Worm (Caenorhabditis elegans) whole organism, L4 larva: ENCODE measurements around the gene thn-1.
A peak's percentile ranks its signal among the peaks of the same experiment; 100 is the strongest.

ENCODE experiments used
- F10B5.3 ChIP-seq: sonication (generic microtip); optimal IDR thresholded peaks from 2 replicates; lab custom pipeline; 2016; ENCODE audit warnings: mild to moderate bottlenecking, missing genetic modification characterization, missing compliant biosample characterization
- F49E8.2 ChIP-seq: sonication (generic microtip); optimal IDR thresholded peaks from 2 replicates; lab custom pipeline; 2016; ENCODE audit warnings: missing compliant biosample characterization, mild to moderate bottlenecking, missing genetic modification characterization, borderline replicate concordance
- T26A8.4 ChIP-seq: fragments of 200-800 bp; sonication (Bioruptor generic); IDR thresholded peaks from 2 replicates; pipeline ENCODE4 v1.3.6; 2022; ENCODE audit warnings: missing genetic modification characterization, missing compliant biosample characterization
- Y48G9A.11 ChIP-seq: fragments of 200-800 bp; sonication (Bioruptor generic); IDR thresholded peaks from 2 replicates; pipeline ENCODE4 v1.3.6; 2022; ENCODE audit warnings: missing genetic modification reagents, missing genetic modification characterization, missing compliant biosample characterization
- Y5F2A.4 ChIP-seq: fragments of 200-800 bp; sonication (Bioruptor generic); optimal IDR thresholded peaks from 2 replicates; lab custom pipeline; 2018; ENCODE audit warnings: mild to moderate bottlenecking, missing genetic modification characterization, missing compliant biosample characterization
- ZK337.2 ChIP-seq: fragments of 200-800 bp; sonication (Bioruptor generic); IDR thresholded peaks from 2 replicates; pipeline ENCODE4 v1.3.6; 2022; ENCODE audit warnings: missing genetic modification reagents, missing genetic modification characterization, missing compliant biosample characterization
- ZK546.5 ChIP-seq, 2 experiments: sonication (generic microtip); optimal IDR thresholded peaks; 2 replicates each; lab custom pipeline; 2017; ENCODE audit warnings: missing biosample characterization in 2 of 2, missing genetic modification characterization in 2 of 2
- aha-1 ChIP-seq: fragments of 150-350 bp; peaks from one replicate; lab custom pipeline; 2014; ENCODE audit warnings: missing biosample characterization, missing genetic modification characterization
- aly-2 ChIP-seq: sonication (generic microtip); optimal IDR thresholded peaks from 2 replicates; lab custom pipeline; 2018; ENCODE audit warnings: missing biosample characterization, missing genetic modification characterization
- ama-1 ChIP-seq: fragments of 150-350 bp; optimal IDR thresholded peaks from 2 replicates; lab custom pipeline; 2014; ENCODE audit warnings: inconsistent platforms, mixed read lengths
- ceh-82 ChIP-seq: sonication (generic microtip); optimal IDR thresholded peaks from 2 replicates; lab custom pipeline; 2017; ENCODE audit warnings: missing biosample characterization, missing genetic modification characterization
- ces-1 ChIP-seq: fragments of 150-350 bp; sonication (generic microtip); optimal IDR thresholded peaks from 4 replicates; lab custom pipeline; 2014; ENCODE audit warnings: missing biosample characterization, missing genetic modification reagents, missing genetic modification characterization
- cey-2 ChIP-seq: sonication (generic microtip); optimal IDR thresholded peaks from 3 replicates; lab custom pipeline; 2017; ENCODE audit warnings: missing genetic modification characterization, mild to moderate bottlenecking, missing compliant biosample characterization, antibody characterized with exemption, borderline replicate concordance; ENCODE audit not compliant: insufficient read depth
- ctbp-1 ChIP-seq: fragments of 200-800 bp; sonication (Bioruptor generic); IDR thresholded peaks from 2 replicates; pipeline ENCODE4 v1.3.6; 2022; ENCODE audit warnings: missing genetic modification reagents, missing genetic modification characterization, missing compliant biosample characterization
- daf-12 ChIP-seq: fragments of 150-350 bp; optimal IDR thresholded peaks from 2 replicates; lab custom pipeline; 2014; ENCODE audit warnings: missing biosample characterization, missing genetic modification reagents, missing genetic modification characterization
- dpl-1 ChIP-seq: fragments of 150-350 bp; optimal IDR thresholded peaks from 2 replicates; lab custom pipeline; 2014; ENCODE audit warnings: missing biosample characterization, missing genetic modification reagents, missing genetic modification characterization
- duxl-1 ChIP-seq: sonication (generic microtip); optimal IDR thresholded peaks from 2 replicates; lab custom pipeline; 2016; ENCODE audit warnings: mild to moderate bottlenecking, missing genetic modification characterization, moderate library complexity, missing compliant biosample characterization; ENCODE audit not compliant: poor library complexity
- dve-1 ChIP-seq: sonication (generic microtip); optimal IDR thresholded peaks from 2 replicates; lab custom pipeline; 2017; ENCODE audit warnings: antibody characterized with exemption, mild to moderate bottlenecking, missing genetic modification characterization, missing compliant biosample characterization; ENCODE audit not compliant: insufficient read depth
- egl-27 ChIP-seq: sonication (generic microtip); optimal IDR thresholded peaks from 3 replicates; lab custom pipeline; 2017; ENCODE audit warnings: missing biosample characterization, missing genetic modification reagents, missing genetic modification characterization
- fkh-10 ChIP-seq: fragments of 150-350 bp; optimal IDR thresholded peaks from 2 replicates; lab custom pipeline; 2014; ENCODE audit warnings: missing biosample characterization, missing genetic modification reagents, missing genetic modification characterization
- fos-1 ChIP-seq: fragments of 150-350 bp; optimal IDR thresholded peaks from 2 replicates; lab custom pipeline; 2014; ENCODE audit warnings: missing biosample characterization, missing genetic modification characterization
- hif-1 ChIP-seq, 2 experiments: sonication (generic microtip); optimal IDR thresholded peaks; 2 replicates each; lab custom pipeline; 2016 to 2017; ENCODE audit warnings: missing compliant biosample characterization in 2 of 2, missing genetic modification characterization in 2 of 2, missing genetic modification reagents in 2 of 2, missing genotype in 2 of 2, mild to moderate bottlenecking in 1 of 2
- hlh-11 ChIP-seq: fragments of 200-800 bp; sonication (Bioruptor generic); optimal IDR thresholded peaks from 2 replicates; lab custom pipeline; 2018; ENCODE audit warnings: mild to moderate bottlenecking, missing genetic modification characterization, missing compliant biosample characterization
- hlh-30 ChIP-seq: sonication (generic microtip); optimal IDR thresholded peaks from 2 replicates; lab custom pipeline; 2017; ENCODE audit warnings: antibody characterized with exemption, mild to moderate bottlenecking, missing genetic modification characterization, missing compliant biosample characterization; ENCODE audit not compliant: insufficient read depth
- hmg-1.1 ChIP-seq: fragments of 200-800 bp; sonication (Bioruptor generic); IDR thresholded peaks from 2 replicates; pipeline ENCODE4 v1.3.6; 2022; ENCODE audit warnings: missing genetic modification reagents, missing genetic modification characterization, missing compliant biosample characterization
- jun-1 ChIP-seq: fragments of 150-350 bp; optimal IDR thresholded peaks from 2 replicates; lab custom pipeline; 2014; ENCODE audit warnings: missing biosample characterization, missing genetic modification reagents, missing genetic modification characterization
- lin-1 ChIP-seq: fragments of 200-800 bp; sonication (Bioruptor generic); IDR thresholded peaks from 2 replicates; pipeline ENCODE4 v1.3.6; 2022; ENCODE audit warnings: missing genetic modification reagents, missing genetic modification characterization, missing compliant biosample characterization
- lin-13 ChIP-seq: fragments of 150-350 bp; optimal IDR thresholded peaks from 2 replicates; lab custom pipeline; 2014; ENCODE audit warnings: missing biosample characterization, missing genetic modification reagents, missing genetic modification characterization
- lin-15B ChIP-seq: fragments of 150-350 bp; sonication (generic microtip); optimal IDR thresholded peaks from 3 replicates; lab custom pipeline; 2014; ENCODE audit warnings: missing biosample characterization, missing genetic modification characterization
- lin-29 ChIP-seq: fragments of 200-800 bp; sonication (Bioruptor generic); IDR thresholded peaks from 2 replicates; pipeline ENCODE4 v1.3.6; 2022; ENCODE audit warnings: missing genetic modification reagents, missing genetic modification characterization, missing compliant biosample characterization
- lsy-2 ChIP-seq, 2 experiments: fragments of 150-350 bp in 1 of 2; sonication (generic microtip) in 1 of 2; optimal IDR thresholded peaks; 2 replicates each; lab custom pipeline; 2014 to 2017; ENCODE audit warnings: missing biosample characterization in 2 of 2, missing genetic modification characterization in 2 of 2
- madf-9 ChIP-seq: fragments of 200-800 bp; sonication (Bioruptor generic); conservative IDR thresholded peaks from 2 replicates; pipeline ENCODE4 v1.3.6; 2022; ENCODE audit warnings: missing genetic modification reagents, missing genetic modification characterization, missing compliant biosample characterization
- mdl-1 ChIP-seq, 2 experiments: fragments of 150-350 bp in 1 of 2; sonication (generic microtip) in 1 of 2; optimal IDR thresholded peaks; 2 replicates each; lab custom pipeline; 2014 to 2017; ENCODE audit warnings: missing biosample characterization in 2 of 2, missing genetic modification characterization in 2 of 2
- mep-1 ChIP-seq: fragments of 150-350 bp; sonication (generic microtip); optimal IDR thresholded peaks from 3 replicates; lab custom pipeline; 2014; ENCODE audit warnings: missing biosample characterization, missing genetic modification characterization
- mes-2 ChIP-seq: sonication (generic microtip); optimal IDR thresholded peaks from 2 replicates; lab custom pipeline; 2016; ENCODE audit warnings: missing genotype, mild to moderate bottlenecking, missing genetic modification characterization, missing compliant biosample characterization; ENCODE audit not compliant: poor library complexity, severe bottlenecking
- nhr-237 ChIP-seq: sonication (generic microtip); optimal IDR thresholded peaks from 2 replicates; lab custom pipeline; 2017; ENCODE audit warnings: missing biosample characterization, missing genetic modification characterization
- nhr-28 ChIP-seq: fragments of 150-350 bp; optimal IDR thresholded peaks from 2 replicates; lab custom pipeline; 2014; ENCODE audit warnings: missing biosample characterization, missing genetic modification characterization
- nhr-42 ChIP-seq: fragments of 200-800 bp; sonication (Bioruptor generic); IDR thresholded peaks from 2 replicates; pipeline ENCODE4 v1.3.6; 2022; ENCODE audit warnings: missing genetic modification characterization, missing compliant biosample characterization
- nhr-48 ChIP-seq: sonication (generic microtip); optimal IDR thresholded peaks from 2 replicates; lab custom pipeline; 2016; ENCODE audit warnings: mild to moderate bottlenecking, missing genetic modification characterization, missing compliant biosample characterization
- nhr-6 ChIP-seq: fragments of 150-350 bp; optimal IDR thresholded peaks from 2 replicates; lab custom pipeline; 2014; ENCODE audit warnings: missing biosample characterization, missing genetic modification characterization
- nhr-76 ChIP-seq: fragments of 150-350 bp; optimal IDR thresholded peaks from 2 replicates; lab custom pipeline; 2014; ENCODE audit warnings: missing biosample characterization, missing genetic modification characterization
- php-3 ChIP-seq: fragments of 200-800 bp; sonication (Bioruptor generic); IDR thresholded peaks from 2 replicates; pipeline ENCODE4 v1.3.6; 2022; ENCODE audit warnings: missing genetic modification reagents, missing genetic modification characterization, missing compliant biosample characterization
- rbr-2 ChIP-seq: sonication (generic microtip); optimal IDR thresholded peaks from 2 replicates; lab custom pipeline; 2016; ENCODE audit warnings: missing genotype, missing genetic modification characterization, missing compliant biosample characterization
- saeg-2 ChIP-seq: fragments of 200-800 bp; sonication (Bioruptor generic); IDR thresholded peaks from 2 replicates; pipeline ENCODE4 v1.3.6; 2022; ENCODE audit warnings: missing genetic modification reagents, missing genetic modification characterization, missing compliant biosample characterization
- snpc-1.2 ChIP-seq: fragments of 200-800 bp; sonication (Bioruptor generic); IDR thresholded peaks from 2 replicates; pipeline ENCODE4 v1.3.6; 2022; ENCODE audit warnings: missing genetic modification reagents, missing genetic modification characterization, missing compliant biosample characterization
- spr-1 ChIP-seq: sonication (generic microtip); optimal IDR thresholded peaks from 2 replicates; lab custom pipeline; 2016; ENCODE audit warnings: mild to moderate bottlenecking, missing genetic modification characterization, missing compliant biosample characterization
- tag-97 ChIP-seq: fragments of 200-800 bp; sonication (Bioruptor generic); IDR thresholded peaks from 2 replicates; pipeline ENCODE4 v1.3.6; 2022; ENCODE audit warnings: missing genetic modification characterization, missing compliant biosample characterization
- unc-62 ChIP-seq, 3 experiments: fragments of 150-350 bp in 1 of 3; sonication (generic microtip); optimal IDR thresholded peaks in 2 of 3; peaks in 1 of 3; 1 replicate in 1 of 3; 2 replicates in 2 of 3; lab custom pipeline; 2014 to 2017; ENCODE audit warnings: missing biosample characterization in 3 of 3, missing genetic modification characterization in 3 of 3, missing genetic modification reagents in 3 of 3, missing genotype in 1 of 3
- zfp-3 ChIP-seq: fragments of 200-800 bp; sonication (Bioruptor generic); conservative IDR thresholded peaks from 2 replicates; pipeline ENCODE4 v1.3.6; 2022; ENCODE audit warnings: missing genetic modification reagents, missing genetic modification characterization, missing compliant biosample characterization
- zip-2 ChIP-seq: fragments of 150-350 bp; optimal IDR thresholded peaks from 2 replicates; lab custom pipeline; 2014; ENCODE audit warnings: missing biosample characterization, missing genetic modification characterization

thn-1 gene

DNA sequence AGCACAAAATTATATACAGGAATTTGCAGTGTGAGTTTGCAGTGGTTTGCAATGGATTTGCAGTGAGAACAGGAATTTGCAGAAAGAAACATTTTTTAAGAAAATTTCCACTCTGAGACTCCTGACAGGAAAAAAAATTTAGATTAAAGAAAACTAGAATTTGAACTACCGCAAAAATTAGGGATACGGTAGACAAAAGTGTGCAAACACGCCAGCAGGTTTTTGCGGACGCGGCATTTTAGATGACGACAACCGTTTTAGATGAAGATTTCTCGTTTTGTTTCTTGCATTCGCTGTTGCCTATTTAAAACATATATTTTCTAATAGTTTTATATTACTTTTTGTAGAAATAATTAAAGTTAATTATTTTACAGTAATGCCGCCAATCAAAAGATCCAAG is 8.0 kb upstream of the thn-1 start, which contains the start of gene wdr-46 (continued):
- TF ChIP-seq lin-13 (GFP tag; lab: Kevin White, UChicago) (peak; percentile 67), unc-62 (GFP tag; optimal IDR thresholded peaks at IDR 0.05 in 1 of 2; lab: Kevin White, UChicago) (peak in 1 of 2 experiments; percentile 89), unc-62 (tag; optimal IDR thresholded peaks at IDR 0.05; lab: Kevin White, UChicago) (no peak), cey-2 (tag; lab: Kevin White, UChicago) (peak; percentile 7), daf-12 (no peak), dve-1 (peak; percentile 78), lin-29 (GFP tag; lab: Robert Waterston, UW) (peak; percentile 43; the same call in 1 of the 2 replicates), madf-9 (GFP tag; lab: Robert Waterston, UW) (no peak), zfp-3 (peak; percentile 63; the same call in 1 of the 2 replicates), rbr-2 (tag; lab: Kevin White, UChicago) (peak; percentile 71), mep-1 (tag; lab: Kevin White, UChicago) (peak; percentile 88), F49E8.2 (tag; lab: Kevin White, UChicago) (peak; percentile 2), nhr-42 (no peak), spr-1 (tag; lab: Kevin White, UChicago) (peak; percentile 40), ZK337.2 (no peak), ama-1 (lab: Kevin White, UChicago) (peak; percentile 39), nhr-6 (peak; percentile 47), fkh-10 (GFP tag; lab: Kevin White, UChicago) (no peak), lin-1 (no peak), aha-1 (tag; lab: Kevin White, UChicago) (peak; percentile 93), F10B5.3 (no peak), nhr-76 (no peak), egl-27 (tag; lab: Kevin White, UChicago) (no peak), hlh-11 (tag; lab: Kevin White, UChicago) (peak; percentile 62), nhr-48 (no peak), tag-97 (no peak), mdl-1 (tag; optimal IDR thresholded peaks at IDR 0.05; lab: Kevin White, UChicago) (no peak), jun-1 (peak; percentile 20), nhr-28 (tag; lab: Kevin White, UChicago) (peak; percentile 50), ces-1 (peak; percentile 29), snpc-1.2 (GFP tag; lab: Robert Waterston, UW) (peak; percentile 65; the same call in 1 of the 2 replicates), lsy-2 (tag; optimal IDR thresholded peaks at IDR 0.05; lab: Kevin White, UChicago) (peak; percentile 98 to 100), Y48G9A.11 (GFP tag; lab: Robert Waterston, UW) (0 out of 2 replicates have a peak, but pooled peaks have one; percentile 21), aly-2 (tag; lab: Kevin White, UChicago) (no peak), dpl-1 (peak; percentile 99), ZK546.5 (tag; optimal IDR thresholded peaks at IDR 0.05; lab: Kevin White, UChicago) (peak in 1 of 2 experiments; percentile 76), hif-1 (tag; optimal IDR thresholded peaks at IDR 0.05; lab: Kevin White, UChicago) (peak in 1 of 2 experiments; percentile 56), T26A8.4 (peak; percentile 80), mes-2 (tag; lab: Kevin White, UChicago) (peak; percentile 91), ceh-82 (tag; lab: Kevin White, UChicago) (no peak), nhr-237 (tag; lab: Kevin White, UChicago) (no peak), saeg-2 (GFP tag; lab: Robert Waterston, UW) (no peak), zip-2 (peak; percentile 30), ctbp-1 (GFP tag; lab: Robert Waterston, UW) (0 out of 2 replicates have a peak, but pooled peaks have one; percentile 7), hmg-1.1 (peak; percentile 74), hlh-30 (tag; lab: Kevin White, UChicago) (peak; percentile 82), fos-1 (tag; lab: Kevin White, UChicago) (no peak), lin-15B (no peak), php-3 (no peak), duxl-1 (tag; lab: Kevin White, UChicago) (peak; percentile 75), Y5F2A.4 (GFP tag; lab: Kevin White, UChicago) (peak; percentile 6)
